Fruit fly (Drosophila melanogaster): Measurements from ENCODE around the gene Eogt.

Eogt gene

dm6 chr2L:2373818-2374746 is 6.8 kb upstream of the Eogt start, which contains the start of the genes CG3609 and CG15390 (continued):
- TF ChIP-seq CoRest (tag; optimal IDR thresholded peaks at IDR 0.05) (peak; percentile 62), CG1602 (GFP tag; optimal IDR thresholded peaks at IDR 0.05) (peak; percentile 57), stc (GFP tag; IDR thresholded peaks at IDR 0.05) (peak; percentile 50), HLH54F (GFP tag; optimal IDR thresholded peaks at IDR 0.05) (peak; percentile 93), gt (GFP tag; IDR thresholded peaks at IDR 0.05) (no peak), kah (GFP tag; optimal IDR thresholded peaks at IDR 0.05) (peak; percentile 6), knrl (GFP tag; IDR thresholded peaks at IDR 0.05; ENCODE audit: partially characterized antibody) (no peak; the same call in 2 of the 3 replicates), CG9797 (GFP tag; optimal IDR thresholded peaks at IDR 0.05) (no peak), CG10431 (GFP tag; optimal IDR thresholded peaks at IDR 0.05) (peak; percentile 64), CG6683 (GFP tag; optimal IDR thresholded peaks at IDR 0.05) (peak; percentile 1), bcd (GFP tag; optimal IDR thresholded peaks at IDR 0.05) (peak; percentile 71), CG4404 (GFP tag; IDR thresholded peaks at IDR 0.05) (peak; percentile 51), Nf-YC (tag; optimal IDR thresholded peaks at IDR 0.05) (peak; percentile 59), Ssrp (tag; optimal IDR thresholded peaks at IDR 0.05) (peak; percentile 45), fu2 (GFP tag; optimal IDR thresholded peaks at IDR 0.05) (peak; percentile 83), MESR4 (GFP tag; optimal IDR thresholded peaks at IDR 0.05) (peak; percentile 72), CG12942 (GFP tag; optimal IDR thresholded peaks at IDR 0.05) (peak; percentile 77), sd (tag; optimal IDR thresholded peaks at IDR 0.05) (peak; percentile 89), lov (optimal IDR thresholded peaks at IDR 0.05) (no peak), lov (GFP tag; IDR thresholded peaks at IDR 0.05) (peak; percentile 30; the same call in 2 of the 3 replicates), kni (GFP tag; optimal IDR thresholded peaks at IDR 0.05) (peak; percentile 41), CG43689 (GFP tag; IDR thresholded peaks at IDR 0.05) (0 out of 2 replicates have a peak, but pooled peaks have one; percentile 9), CG15269 (tag; optimal IDR thresholded peaks at IDR 0.05) (peak; percentile 77), ap (GFP tag; IDR thresholded peaks at IDR 0.05) (peak; percentile 30; the same call in 1 of the 2 replicates), CG14860 (GFP tag; IDR thresholded peaks at IDR 0.05; ENCODE audit: partially characterized antibody) (no peak), CG3726 (GFP tag; IDR thresholded peaks at IDR 0.05) (0 out of 3 replicates have a peak, but pooled peaks have one; percentile 17), Drgx (GFP tag; IDR thresholded peaks at IDR 0.05) (peak; percentile 69), onecut (GFP tag; IDR thresholded peaks at IDR 0.05) (peak; percentile 72), Dip3 (GFP tag; optimal IDR thresholded peaks at IDR 0.05) (peak; percentile 81), Mes4 (GFP tag; optimal IDR thresholded peaks at IDR 0.05) (peak; percentile 82), CG7556 (GFP tag; optimal IDR thresholded peaks at IDR 0.05) (peak; percentile 85), p53 (GFP tag; optimal IDR thresholded peaks at IDR 0.05) (peak; percentile 58), ci (GFP tag; IDR thresholded peaks at IDR 0.05) (peak; percentile 92), CG8924 (tag; optimal IDR thresholded peaks at IDR 0.05) (peak; percentile 86), CG4730 (GFP tag; IDR thresholded peaks at IDR 0.05) (peak; percentile 27; the same call in 1 of the 2 replicates), Opbp (GFP tag; IDR thresholded peaks at IDR 0.05; ENCODE audit: partially characterized antibody) (peak; percentile 25; the same call in 1 of the 3 replicates), Blimp-1 (GFP tag; optimal IDR thresholded peaks at IDR 0.05) (peak; percentile 60), eyg (GFP tag; optimal IDR thresholded peaks at IDR 0.05) (peak; percentile 76), D19A (tag; optimal IDR thresholded peaks at IDR 0.05) (peak; percentile 53), Hmx (GFP tag; optimal IDR thresholded peaks at IDR 0.05) (peak; percentile 50), CG10959 (GFP tag; IDR thresholded peaks at IDR 0.05) (peak; percentile 67; the same call in 1 of the 2 replicates), so (GFP tag; IDR thresholded peaks at IDR 0.05) (no peak; the same call in 2 of the 3 replicates), hb (GFP tag; IDR thresholded peaks at IDR 0.05; ENCODE audit: partially characterized antibody) (no peak), CG3847 (GFP tag; IDR thresholded peaks at IDR 0.05) (peak; percentile 86), sens-2 (GFP tag; IDR thresholded peaks at IDR 0.05) (peak; percentile 59), ATbp (GFP tag; optimal IDR thresholded peaks at IDR 0.05) (peak; percentile 62), CG3065 (GFP tag; optimal IDR thresholded peaks at IDR 0.05) (peak; percentile 59), Aef1 (GFP tag; IDR thresholded peaks at IDR 0.05) (peak; percentile 45; the same call in 1 of the 3 replicates)

Data from whole organism, embryonic.